4 worm cellular contexts compared by ENCODE assay signal in genomic region chrIV:9609095-9609494, ce11.
TF ChIP-seq lines count a peak whose summit lies in the region.

No protein-coding gene starts in this region.

TF ChIP-seq in whole organism, L1 larva, 84 proteins besides CTCF, POLR2A, EP300 and RAD21:
- TF ChIP-seq blmp-1 (tag; optimal IDR thresholded peaks at IDR 0.05; lab: Kevin White, UChicago) (peak; percentile 45), efl-1 (optimal IDR thresholded peaks at IDR 0.05; lab: Kevin White, UChicago) (no peak), efl-1 (GFP tag; optimal IDR thresholded peaks at IDR 0.05 in 1 of 2; lab: Kevin White, UChicago) (no peak), swsn-7 (tag; optimal IDR thresholded peaks at IDR 0.05; lab: Kevin White, UChicago) (no peak), nhr-85 (tag; lab: Kevin White, UChicago) (peak; percentile 62), dsc-1 (tag; optimal IDR thresholded peaks at IDR 0.05; lab: Kevin White, UChicago) (no peak)

TF ChIP-seq in whole organism, L2 larva, 48 proteins besides CTCF, POLR2A, EP300 and RAD21:
- TF ChIP-seq ama-1 (optimal IDR thresholded peaks at IDR 0.05; lab: Kevin White, UChicago) (no peak), elt-1 (tag; optimal IDR thresholded peaks at IDR 0.05; lab: Kevin White, UChicago) (peak; percentile 40)

TF ChIP-seq in whole organism, L3 larva, 47 proteins besides CTCF, POLR2A, EP300 and RAD21:
- TF ChIP-seq nhr-76 (tag; optimal IDR thresholded peaks at IDR 0.05; lab: Kevin White, UChicago) (no peak), unc-39 (tag; optimal IDR thresholded peaks at IDR 0.05; lab: Kevin White, UChicago) (no peak), lsy-12 (tag; optimal IDR thresholded peaks at IDR 0.05; lab: Kevin White, UChicago) (no peak), elt-1 (tag; optimal IDR thresholded peaks at IDR 0.05; lab: Kevin White, UChicago) (peak; percentile 93), nhr-25 (tag; optimal IDR thresholded peaks at IDR 0.05; lab: Kevin White, UChicago) (peak; percentile 55)

TF ChIP-seq in whole organism, mixed stage, embryonic, 35 proteins besides CTCF, POLR2A, EP300 and RAD21:
- no peak for TF ChIP-seq nhr-2 (tag; optimal IDR thresholded peaks at IDR 0.05; lab: Kevin White, UChicago)
- peak; percentile 97 for TF ChIP-seq elt-1 (tag; optimal IDR thresholded peaks at IDR 0.05; lab: Kevin White, UChicago; ENCODE audit: borderline replicate concordance, insufficient read depth)
TF ChIP-seq in whole organism, mixed stage, embryonic: peak in this region for 1.

Comparison
In these comparisons a context has a peak if more than half of its experiments do, and no peak if none do; other contexts are left out.
1. Of the 22 proteins assayed by ChIP-seq in both whole organism, L1 larva and whole organism, L2 larva: peak only in whole organism, L1 larva: blmp-1; only in whole organism, L2 larva: none; in both: none; in neither: 21.